Worm (Caenorhabditis elegans) whole organism, young adult: ENCODE data around the gene Y54G2A.76.

Experiments used
- dpl-1 ChIP-seq: fragments of 150-350 bp; optimal IDR thresholded peaks from 2 replicates; lab custom pipeline; 2014; ENCODE audit warnings: missing biosample characterization, missing genetic modification reagents, missing genetic modification characterization
- pha-4 ChIP-seq: fragments of 150-350 bp; sonication (generic microtip); optimal IDR thresholded peaks from 2 replicates; lab custom pipeline; 2014; ENCODE audit warnings: missing biosample characterization, missing genetic modification reagents, missing genetic modification characterization

- no peak for TF ChIP-seq pha-4 (tag; lab: Kevin White, UChicago)
- no peak for TF ChIP-seq dpl-1 (GFP tag; lab: Kevin White, UChicago)
Measured at ce11 chrIV:2798339-2798738, 10.9 kb upstream of the Y54G2A.76 start, which contains the start of gene Y54G2A.52.
